Worm (Caenorhabditis elegans) whole organism, late embryonic: Measurements from ENCODE around the gene str-16.

ENCODE experiments used
- C08G9.2 ChIP-seq: sonication (generic microtip); optimal IDR thresholded peaks from 2 replicates; lab custom pipeline; 2016; ENCODE audit warnings: mild to moderate bottlenecking, missing genetic modification characterization, moderate library complexity, missing compliant biosample characterization
- K02D7.2 ChIP-seq: sonication (generic microtip); optimal IDR thresholded peaks from 2 replicates; lab custom pipeline; 2017; ENCODE audit warnings: mild to moderate bottlenecking, missing genetic modification characterization, missing compliant biosample characterization
- K09A11.1 ChIP-seq: sonication (generic microtip); optimal IDR thresholded peaks from 2 replicates; lab custom pipeline; 2017; ENCODE audit warnings: antibody characterized with exemption, mild to moderate bottlenecking, missing genetic modification characterization, missing compliant biosample characterization; ENCODE audit not compliant: insufficient read depth
- T23F11.4 ChIP-seq: fragments of 200-800 bp; sonication (Bioruptor generic); optimal IDR thresholded peaks from 2 replicates; lab custom pipeline; 2018; ENCODE audit warnings: mild to moderate bottlenecking, missing genetic modification characterization, missing compliant biosample characterization
- ceh-18 ChIP-seq: sonication (generic microtip); optimal IDR thresholded peaks from 2 replicates; lab custom pipeline; 2016; ENCODE audit warnings: missing genetic modification characterization, missing compliant biosample characterization
- ceh-22 ChIP-seq: sonication (generic microtip); optimal IDR thresholded peaks from 2 replicates; lab custom pipeline; 2017; ENCODE audit warnings: missing biosample characterization, missing genetic modification characterization
- ceh-24 ChIP-seq: sonication (generic microtip); optimal IDR thresholded peaks from 2 replicates; lab custom pipeline; 2016; ENCODE audit warnings: mild to moderate bottlenecking, missing genetic modification characterization, missing compliant biosample characterization
- ceh-30 ChIP-seq: fragments of 150-350 bp; optimal IDR thresholded peaks from 2 replicates; lab custom pipeline; 2014; ENCODE audit warnings: missing biosample characterization, missing genetic modification characterization
- ceh-34 ChIP-seq: sonication (generic microtip); optimal IDR thresholded peaks from 2 replicates; lab custom pipeline; 2016; ENCODE audit warnings: mild to moderate bottlenecking, missing genetic modification characterization, missing compliant biosample characterization
- ceh-6 ChIP-seq: fragments of 200-800 bp; sonication (Bioruptor generic); optimal IDR thresholded peaks from 2 replicates; lab custom pipeline; 2018; ENCODE audit warnings: mild to moderate bottlenecking, missing genetic modification characterization, missing compliant biosample characterization
- che-1 ChIP-seq: sonication (generic microtip); optimal IDR thresholded peaks from 2 replicates; lab custom pipeline; 2016; ENCODE audit warnings: mild to moderate bottlenecking, missing genetic modification characterization, missing compliant biosample characterization
- dmd-4 ChIP-seq: sonication (generic microtip); optimal IDR thresholded peaks from 2 replicates; lab custom pipeline; 2016; ENCODE audit warnings: borderline replicate concordance, missing genetic modification characterization, missing compliant biosample characterization
- elt-2 ChIP-seq: sonication (generic microtip); optimal IDR thresholded peaks from 2 replicates; lab custom pipeline; 2016; ENCODE audit warnings: missing genetic modification reagents, missing genetic modification characterization, missing compliant biosample characterization
- elt-4 ChIP-seq: sonication (generic microtip); optimal IDR thresholded peaks from 2 replicates; lab custom pipeline; 2016; ENCODE audit warnings: missing genetic modification characterization, missing compliant biosample characterization
- ets-4 ChIP-seq: sonication (generic microtip); optimal IDR thresholded peaks from 2 replicates; lab custom pipeline; 2016; ENCODE audit warnings: missing genetic modification characterization, missing compliant biosample characterization
- eyg-1 ChIP-seq: sonication (generic microtip); optimal IDR thresholded peaks from 2 replicates; lab custom pipeline; 2016; ENCODE audit warnings: missing genotype, missing genetic modification characterization, missing compliant biosample characterization
- fkh-10 ChIP-seq: fragments of 150-350 bp; optimal IDR thresholded peaks from 2 replicates; lab custom pipeline; 2014; ENCODE audit warnings: missing biosample characterization, missing genetic modification reagents, missing genetic modification characterization
- fkh-6 ChIP-seq: sonication (generic microtip); optimal IDR thresholded peaks from 2 replicates; lab custom pipeline; 2016; ENCODE audit warnings: missing genetic modification characterization, missing compliant biosample characterization
- hlh-15 ChIP-seq: sonication (generic microtip); optimal IDR thresholded peaks from 2 replicates; lab custom pipeline; 2016; ENCODE audit warnings: missing genetic modification characterization, missing compliant biosample characterization
- hlh-6 ChIP-seq: sonication (generic microtip); optimal IDR thresholded peaks from 2 replicates; lab custom pipeline; 2016; ENCODE audit warnings: missing genotype, missing genetic modification characterization, missing compliant biosample characterization
- hlh-8 ChIP-seq: sonication (generic microtip); optimal IDR thresholded peaks from 2 replicates; lab custom pipeline; 2016; ENCODE audit warnings: missing genotype, missing genetic modification characterization, missing compliant biosample characterization
- lim-6 ChIP-seq: sonication (generic microtip); optimal IDR thresholded peaks from 2 replicates; lab custom pipeline; 2016; ENCODE audit warnings: missing genetic modification characterization, missing compliant biosample characterization
- lin-11 ChIP-seq: fragments of 200-800 bp; sonication (Bioruptor generic); optimal IDR thresholded peaks from 2 replicates; lab custom pipeline; 2018; ENCODE audit warnings: mild to moderate bottlenecking, missing genetic modification characterization, missing compliant biosample characterization
- madf-2 ChIP-seq: sonication (generic microtip); optimal IDR thresholded peaks from 2 replicates; lab custom pipeline; 2017; ENCODE audit warnings: missing genetic modification characterization, missing compliant biosample characterization
- nhr-11 ChIP-seq: fragments of 150-350 bp; optimal IDR thresholded peaks from 2 replicates; lab custom pipeline; 2014; ENCODE audit warnings: missing biosample characterization, missing genetic modification characterization
- nhr-232 ChIP-seq: sonication (generic microtip); optimal IDR thresholded peaks from 2 replicates; lab custom pipeline; 2016; ENCODE audit warnings: missing genetic modification characterization, missing compliant biosample characterization
- pqm-1 ChIP-seq: sonication (generic microtip); optimal IDR thresholded peaks from 2 replicates; lab custom pipeline; 2016; ENCODE audit warnings: missing genetic modification characterization, missing compliant biosample characterization
- rnt-1 ChIP-seq: sonication (generic microtip); optimal IDR thresholded peaks from 2 replicates; lab custom pipeline; 2016; ENCODE audit warnings: missing genetic modification characterization, missing compliant biosample characterization
- sdc-2 ChIP-seq: sonication (generic microtip); optimal IDR thresholded peaks from 2 replicates; lab custom pipeline; 2016; ENCODE audit warnings: missing genotype, missing genetic modification characterization, missing compliant biosample characterization
- sox-2 ChIP-seq: fragments of 200-800 bp; sonication (Bioruptor generic); IDR thresholded peaks from 2 replicates; pipeline ENCODE4 v1.3.6; 2022; ENCODE audit warnings: missing genetic modification reagents, missing genetic modification characterization, missing compliant biosample characterization
- tbx-7 ChIP-seq: sonication (generic microtip); optimal IDR thresholded peaks from 2 replicates; lab custom pipeline; 2016; ENCODE audit warnings: missing genotype, missing genetic modification characterization, missing compliant biosample characterization
- ttx-3 ChIP-seq: sonication (generic microtip); optimal IDR thresholded peaks from 2 replicates; lab custom pipeline; 2016; ENCODE audit warnings: missing genetic modification reagents, missing genetic modification characterization, missing compliant biosample characterization
- unc-55 ChIP-seq: sonication (generic microtip); optimal IDR thresholded peaks from 2 replicates; lab custom pipeline; 2017; ENCODE audit warnings: missing biosample characterization, missing genetic modification reagents, missing genetic modification characterization
- zip-5 ChIP-seq: sonication (generic microtip); optimal IDR thresholded peaks from 2 replicates; lab custom pipeline; 2016; ENCODE audit warnings: missing genetic modification characterization, missing compliant biosample characterization
- ztf-16 ChIP-seq: sonication (generic microtip); optimal IDR thresholded peaks from 2 replicates; lab custom pipeline; 2017; ENCODE audit warnings: missing genetic modification characterization, missing compliant biosample characterization

Gene str-16

DNA sequence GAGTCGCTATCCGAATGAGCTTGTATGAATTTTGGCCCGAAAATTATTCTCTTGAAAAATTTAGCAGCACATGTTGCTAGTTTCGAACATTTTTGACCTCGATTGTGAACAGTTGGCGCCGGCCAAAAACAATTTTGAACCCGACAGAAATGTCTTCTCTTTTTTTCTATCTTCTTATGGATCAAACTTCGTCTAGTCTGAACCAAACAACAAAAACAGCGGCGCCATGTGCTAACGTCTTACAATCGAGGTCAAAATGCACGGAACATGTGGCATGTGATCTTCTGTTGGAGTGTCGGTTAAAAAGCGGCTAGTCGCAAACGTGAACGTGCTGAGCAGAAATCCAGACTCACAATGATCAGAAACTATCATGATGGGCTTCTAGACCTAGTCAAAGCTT is 39.5 kb downstream of the str-16 start:
- TF ChIP-seq ceh-24 (tag; lab: Kevin White, UChicago) (no peak), elt-4 (tag; lab: Kevin White, UChicago) (no peak), fkh-6 (no peak), K09A11.1 (no peak), nhr-232 (tag; lab: Kevin White, UChicago) (no peak), ceh-34 (no peak), C08G9.2 (tag; lab: Kevin White, UChicago) (no peak), nhr-11 (tag; lab: Kevin White, UChicago) (no peak), hlh-15 (no peak), ceh-22 (tag; lab: Kevin White, UChicago) (no peak)

DNA sequence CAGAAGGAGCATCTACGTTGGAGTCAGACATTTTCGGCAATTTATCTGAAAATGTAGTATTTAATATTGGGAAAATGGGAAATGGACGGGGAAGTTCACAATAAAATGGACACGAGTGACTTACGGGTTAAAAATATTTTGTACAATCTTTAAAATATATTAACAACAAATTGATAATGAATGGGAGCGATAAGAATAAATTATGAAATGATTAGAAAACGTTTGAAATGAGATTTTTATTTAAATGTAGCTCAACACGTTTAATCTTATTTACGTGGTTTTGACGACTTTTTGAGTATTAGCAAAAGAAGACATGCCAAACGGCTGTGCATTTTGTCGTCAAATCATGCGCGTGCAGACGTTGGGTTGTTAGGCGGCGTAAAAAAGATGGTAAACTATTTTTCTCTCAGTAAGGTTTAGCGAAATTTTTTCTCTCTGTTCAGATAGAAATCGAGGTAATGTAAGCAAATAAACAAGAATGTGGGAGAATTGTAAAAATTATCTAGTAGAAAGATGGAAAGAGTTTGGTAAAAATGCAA is 41.5 kb downstream of the str-16 start, which contains the start of gene fbxa-64:
TSS of gene fbxa-64 (minus strand) at position 51 of the 539 bp plus-strand sequence.
- TF ChIP-seq rnt-1 (tag; lab: Kevin White, UChicago) (no peak), che-1 (tag; lab: Kevin White, UChicago) (no peak), sdc-2 (tag; lab: Kevin White, UChicago) (no peak), T23F11.4 (no peak), zip-5 (tag; lab: Kevin White, UChicago) (no peak), ets-4 (tag; lab: Kevin White, UChicago) (no peak), ceh-22 (tag; lab: Kevin White, UChicago) (no peak)

DNA sequence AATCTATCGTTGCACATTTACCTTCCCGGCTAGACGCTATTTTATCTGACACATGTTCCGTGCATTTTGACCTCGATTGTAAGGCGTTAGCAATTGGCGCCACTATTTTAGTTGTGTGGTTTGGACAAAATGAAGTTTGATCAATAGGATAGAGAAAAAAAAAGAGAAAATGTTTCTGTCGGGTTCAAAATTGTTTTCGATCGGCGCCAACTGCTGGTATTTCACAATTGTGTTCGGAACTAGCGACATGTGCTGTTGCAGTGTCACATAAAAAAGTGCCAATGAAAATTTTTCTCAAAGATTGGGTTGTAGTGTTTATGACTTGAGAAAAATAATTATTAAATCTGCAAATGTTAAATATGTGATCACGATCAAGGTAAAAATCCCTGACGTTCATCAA is 42.5 kb downstream of the str-16 start:
- TF ChIP-seq elt-4 (tag; lab: Kevin White, UChicago) (no peak), elt-2 (tag; lab: Kevin White, UChicago) (no peak), fkh-10 (no peak), sox-2 (GFP tag; lab: Robert Waterston, UW) (no peak), hlh-6 (tag; lab: Kevin White, UChicago) (no peak), unc-55 (GFP tag; lab: Kevin White, UChicago) (no peak), ceh-30 (tag; lab: Kevin White, UChicago) (no peak)

DNA sequence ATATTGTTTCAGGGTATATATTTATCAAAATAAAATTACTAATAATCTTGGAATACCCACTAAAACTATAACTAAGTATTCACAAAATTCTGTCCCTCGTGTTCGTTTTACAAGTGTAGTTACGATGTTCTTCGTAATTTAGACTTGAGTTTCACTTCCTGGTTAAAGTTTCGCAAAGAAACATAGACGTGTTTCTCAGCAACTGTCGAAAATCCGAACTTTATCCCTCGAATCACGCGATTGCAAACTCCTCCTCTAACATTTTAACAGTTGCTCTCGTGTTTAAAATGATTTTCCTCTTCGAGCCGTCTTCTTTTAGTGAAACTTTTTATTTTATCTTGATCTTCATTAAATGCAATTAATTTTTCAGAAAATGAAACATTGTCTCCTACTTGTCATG is 43.3 kb downstream of the str-16 start, which contains the start of gene T28A11.2:
TSS of gene T28A11.2 (plus strand) at position 371 of the 400 bp plus-strand sequence.
- TF ChIP-seq madf-2 (no peak), ttx-3 (tag; lab: Kevin White, UChicago) (no peak), elt-4 (tag; lab: Kevin White, UChicago) (no peak), unc-55 (GFP tag; lab: Kevin White, UChicago) (no peak), elt-2 (tag; lab: Kevin White, UChicago) (no peak), dmd-4 (tag; lab: Kevin White, UChicago) (no peak), ceh-34 (no peak), hlh-8 (no peak), ceh-18 (tag; lab: Kevin White, UChicago) (no peak), tbx-7 (no peak), K02D7.2 (tag; lab: Kevin White, UChicago) (no peak)

DNA sequence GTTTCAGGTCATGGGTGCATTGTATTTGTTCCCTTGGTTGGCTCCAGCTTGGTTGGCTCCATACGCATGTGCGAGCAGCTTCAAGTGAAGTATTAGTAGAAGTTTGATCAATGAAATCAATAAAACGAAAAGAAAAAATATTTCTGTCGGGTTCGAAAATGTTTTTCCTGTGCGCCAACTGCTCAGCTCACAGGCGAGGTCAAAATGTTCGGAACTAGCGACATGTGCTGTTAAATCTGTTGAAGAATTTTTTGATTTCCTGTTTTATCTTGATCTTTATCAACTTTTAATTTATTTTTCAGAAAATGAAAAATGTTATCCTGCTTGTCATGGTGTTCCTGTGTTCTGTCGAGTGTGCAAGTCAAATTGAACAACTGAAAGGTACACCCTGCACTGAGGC is 44.8 kb downstream of the str-16 start, which contains the start of gene T28A11.25:
TSS of gene T28A11.25 (plus strand) at position 301 of the 400 bp plus-strand sequence.
- TF ChIP-seq ceh-24 (tag; lab: Kevin White, UChicago): no peak
- no peak for TF ChIP-seq hlh-8
- no peak for TF ChIP-seq madf-2
- TF ChIP-seq ceh-6 (GFP tag; lab: Kevin White, UChicago): no peak
- TF ChIP-seq dmd-4 (tag; lab: Kevin White, UChicago): no peak
- TF ChIP-seq lin-11: no peak
- no peak for TF ChIP-seq lim-6
- no peak for TF ChIP-seq pqm-1 (tag; lab: Kevin White, UChicago)
- TF ChIP-seq eyg-1: no peak
- no peak for TF ChIP-seq ztf-16
